Worm (Caenorhabditis elegans) whole organism, young adult: ENCODE data around the gene moa-1.

Source experiments
- B0261.1 ChIP-seq: sonication (generic microtip); optimal IDR thresholded peaks from 2 replicates; lab custom pipeline; 2016; ENCODE audit warnings: mild to moderate bottlenecking, missing genetic modification characterization, moderate library complexity, missing compliant biosample characterization
- F52B5.7 ChIP-seq: sonication (generic microtip); optimal IDR thresholded peaks from 2 replicates; lab custom pipeline; 2016; ENCODE audit warnings: mild to moderate bottlenecking, missing genetic modification characterization, missing compliant biosample characterization
- Y53G8AR.9 ChIP-seq: fragments of 200-800 bp; sonication (Bioruptor generic); conservative IDR thresholded peaks from 2 replicates; pipeline ENCODE4 v1.3.6; 2022; ENCODE audit warnings: missing genetic modification reagents, missing genetic modification characterization, missing compliant biosample characterization
- ceh-58 ChIP-seq: fragments of 200-800 bp; sonication (Bioruptor generic); IDR thresholded peaks from 2 replicates; pipeline ENCODE4 v1.3.6; 2022; ENCODE audit warnings: missing genetic modification characterization, missing compliant biosample characterization
- chd-7 ChIP-seq: sonication (generic microtip); optimal IDR thresholded peaks from 2 replicates; lab custom pipeline; 2016; ENCODE audit warnings: mild to moderate bottlenecking, missing genetic modification characterization, moderate library complexity, missing compliant biosample characterization
- dpl-1 ChIP-seq: fragments of 150-350 bp; optimal IDR thresholded peaks from 2 replicates; lab custom pipeline; 2014; ENCODE audit warnings: missing biosample characterization, missing genetic modification reagents, missing genetic modification characterization
- nhr-90 ChIP-seq: sonication (generic microtip); optimal IDR thresholded peaks from 2 replicates; lab custom pipeline; 2016; ENCODE audit warnings: missing genotype, mild to moderate bottlenecking, missing genetic modification characterization, missing compliant biosample characterization
- unc-62 ChIP-seq: fragments of 150-350 bp; optimal IDR thresholded peaks from 2 replicates; lab custom pipeline; 2014; ENCODE audit warnings: missing biosample characterization, missing genetic modification reagents, missing genetic modification characterization

- TF ChIP-seq dpl-1 (no peak), Y53G8AR.9 (no peak), chd-7 (no peak), unc-62 (GFP tag; lab: Kevin White, UChicago) (no peak), F52B5.7 (tag; lab: Kevin White, UChicago) (no peak), ceh-58 (GFP tag; lab: Robert Waterston, UW) (no peak), B0261.1 (tag; lab: Kevin White, UChicago) (no peak), nhr-90 (tag; lab: Kevin White, UChicago) (no peak)
Observed at ce11 chrIII:1976642-1977041, 6.9 kb upstream of the moa-1 start, which contains the start of gene R155.3.
